Worm (Caenorhabditis elegans) whole organism, L1 larva: Measurements from ENCODE around the gene arv-1.

Experiments used
- C16A3.4 ChIP-seq: fragments of 150-350 bp; optimal IDR thresholded peaks from 2 replicates; lab custom pipeline; 2014; ENCODE audit warnings: missing biosample characterization, missing genetic modification characterization
- aha-1 ChIP-seq: fragments of 150-350 bp; optimal IDR thresholded peaks from 2 replicates; lab custom pipeline; 2014; ENCODE audit warnings: missing biosample characterization, missing genetic modification characterization
- ceh-8 ChIP-seq: fragments of 200-800 bp; sonication (Bioruptor generic); optimal IDR thresholded peaks from 2 replicates; lab custom pipeline; 2018; ENCODE audit warnings: mild to moderate bottlenecking, missing genetic modification characterization, moderate library complexity, missing compliant biosample characterization
- ceh-82 ChIP-seq, 3 experiments: fragments of 150-350 bp in 1 of 3; sonication (generic microtip) in 2 of 3; optimal IDR thresholded peaks; 2 replicates each; lab custom pipeline; 2014 to 2017; ENCODE audit warnings: missing biosample characterization in 3 of 3, missing genetic modification characterization in 3 of 3
- ceh-88 ChIP-seq: fragments of 200-800 bp; sonication (Bioruptor generic); IDR thresholded peaks from 2 replicates; pipeline ENCODE4 v1.3.6; 2022; ENCODE audit warnings: missing genetic modification characterization, missing compliant biosample characterization
- ceh-90 ChIP-seq: sonication (generic microtip); optimal IDR thresholded peaks from 2 replicates; lab custom pipeline; 2016; ENCODE audit warnings: missing genetic modification characterization, missing compliant biosample characterization
- dsc-1 ChIP-seq: sonication (generic microtip); optimal IDR thresholded peaks from 2 replicates; lab custom pipeline; 2016; ENCODE audit warnings: mild to moderate bottlenecking, missing genetic modification characterization, missing compliant biosample characterization
- efl-1 ChIP-seq, 4 experiments: fragments of 150-350 bp; optimal IDR thresholded peaks in 3 of 4; peaks in 1 of 4; 1 replicate in 1 of 4; 2 replicates in 3 of 4; lab custom pipeline; 2014; ENCODE audit warnings: missing biosample characterization in 2 of 4, missing genetic modification characterization in 2 of 4, missing genetic modification reagents in 2 of 4
- egl-27 ChIP-seq, 2 experiments: fragments of 150-350 bp in 1 of 2; sonication (generic microtip); optimal IDR thresholded peaks; 3 replicates each; lab custom pipeline; 2017 to 2018; ENCODE audit warnings: missing biosample characterization in 2 of 2, missing genetic modification characterization in 2 of 2, missing genetic modification reagents in 2 of 2
- elt-2 ChIP-seq: sonication (generic microtip); optimal IDR thresholded peaks from 2 replicates; lab custom pipeline; 2016; ENCODE audit warnings: missing genetic modification characterization, mild to moderate bottlenecking, inconsistent platforms, missing compliant biosample characterization, missing genetic modification reagents
- fkh-4 ChIP-seq: sonication (generic microtip); optimal IDR thresholded peaks from 2 replicates; lab custom pipeline; 2016; ENCODE audit warnings: missing compliant biosample characterization, missing genetic modification characterization, borderline replicate concordance
- fkh-8 ChIP-seq: sonication (generic microtip); optimal IDR thresholded peaks from 2 replicates; lab custom pipeline; 2016; ENCODE audit warnings: mild to moderate bottlenecking, missing genetic modification characterization, missing compliant biosample characterization
- hlh-17 ChIP-seq: fragments of 200-800 bp; sonication (Bioruptor generic); optimal IDR thresholded peaks from 2 replicates; lab custom pipeline; 2018; ENCODE audit warnings: missing genetic modification characterization, mild to moderate bottlenecking, missing compliant biosample characterization, moderate library complexity, borderline replicate concordance
- irx-1 ChIP-seq: sonication (generic microtip); optimal IDR thresholded peaks from 2 replicates; lab custom pipeline; 2016; ENCODE audit warnings: missing genetic modification characterization, missing compliant biosample characterization
- isw-1 ChIP-seq: fragments of 200-800 bp; sonication (Bioruptor generic); IDR thresholded peaks from 2 replicates; pipeline ENCODE4 v1.3.6; 2022; ENCODE audit warnings: missing genetic modification characterization, missing compliant biosample characterization
- jun-1 ChIP-seq: fragments of 150-350 bp; optimal IDR thresholded peaks from 2 replicates; lab custom pipeline; 2014; ENCODE audit warnings: missing biosample characterization, missing genetic modification reagents, missing genetic modification characterization
- lin-13 ChIP-seq: fragments of 150-350 bp; optimal IDR thresholded peaks from 2 replicates; lab custom pipeline; 2014; ENCODE audit warnings: missing biosample characterization, missing genetic modification reagents, missing genetic modification characterization
- lin-35 ChIP-seq, 2 experiments: fragments of 150-350 bp; optimal IDR thresholded peaks; 2 replicates each; lab custom pipeline; 2014; ENCODE audit warnings: missing biosample characterization in 2 of 2, missing genetic modification characterization in 2 of 2, missing genetic modification reagents in 2 of 2
- lir-3 ChIP-seq: sonication (generic microtip); optimal IDR thresholded peaks from 2 replicates; lab custom pipeline; 2016; ENCODE audit warnings: mild to moderate bottlenecking, missing genetic modification characterization, moderate library complexity, missing compliant biosample characterization; ENCODE audit not compliant: poor library complexity
- mef-2 ChIP-seq: fragments of 150-350 bp; optimal IDR thresholded peaks from 2 replicates; lab custom pipeline; 2014; ENCODE audit warnings: missing biosample characterization, missing genetic modification characterization
- mep-1 ChIP-seq: fragments of 150-350 bp; optimal IDR thresholded peaks from 2 replicates; lab custom pipeline; 2014; ENCODE audit warnings: missing biosample characterization, missing genetic modification characterization
- nhr-11 ChIP-seq: fragments of 150-350 bp; optimal IDR thresholded peaks from 2 replicates; lab custom pipeline; 2014; ENCODE audit warnings: missing biosample characterization, missing genetic modification characterization
- nhr-20 ChIP-seq: sonication (generic microtip); optimal IDR thresholded peaks from 2 replicates; lab custom pipeline; 2016; ENCODE audit warnings: mild to moderate bottlenecking, missing genetic modification characterization, missing compliant biosample characterization
- nhr-71 ChIP-seq: sonication (generic microtip); optimal IDR thresholded peaks from 2 replicates; lab custom pipeline; 2016; ENCODE audit warnings: mild to moderate bottlenecking, missing genetic modification characterization, moderate library complexity, missing compliant biosample characterization
- nhr-77 ChIP-seq: fragments of 150-350 bp; optimal IDR thresholded peaks from 2 replicates; lab custom pipeline; 2014; ENCODE audit warnings: missing biosample characterization, missing genetic modification characterization
- nhr-90 ChIP-seq: sonication (generic microtip); optimal IDR thresholded peaks from 2 replicates; lab custom pipeline; 2016; ENCODE audit warnings: mild to moderate bottlenecking, missing genetic modification characterization, missing compliant biosample characterization; ENCODE audit not compliant: poor library complexity
- pax-3 ChIP-seq: fragments of 200-800 bp; sonication (Bioruptor generic); optimal IDR thresholded peaks from 2 replicates; lab custom pipeline; 2018; ENCODE audit warnings: mild to moderate bottlenecking, missing genetic modification characterization, moderate library complexity, missing compliant biosample characterization
- pqm-1 ChIP-seq: sonication (generic microtip); optimal IDR thresholded peaks from 3 replicates; lab custom pipeline; 2017; ENCODE audit warnings: missing biosample characterization, missing genetic modification characterization
- skn-1 ChIP-seq: fragments of 150-350 bp; optimal IDR thresholded peaks from 2 replicates; lab custom pipeline; 2014; ENCODE audit warnings: missing biosample characterization, missing genetic modification characterization
- snu-23 ChIP-seq: sonication (generic microtip); optimal IDR thresholded peaks from 2 replicates; lab custom pipeline; 2016; ENCODE audit warnings: missing genetic modification characterization, missing compliant biosample characterization
- sox-4 ChIP-seq: sonication (generic microtip); optimal IDR thresholded peaks from 2 replicates; lab custom pipeline; 2016; ENCODE audit warnings: missing genetic modification characterization, missing compliant biosample characterization
- swsn-7 ChIP-seq: sonication (generic microtip); optimal IDR thresholded peaks from 2 replicates; lab custom pipeline; 2016; ENCODE audit warnings: missing genetic modification characterization, missing compliant biosample characterization
- unc-30 ChIP-seq: sonication (generic microtip); optimal IDR thresholded peaks from 2 replicates; lab custom pipeline; 2017; ENCODE audit warnings: missing biosample characterization, missing genetic modification characterization
- vab-15 ChIP-seq: sonication (generic microtip); optimal IDR thresholded peaks from 2 replicates; lab custom pipeline; 2017; ENCODE audit warnings: missing genotype, mild to moderate bottlenecking, missing genetic modification characterization, missing compliant biosample characterization
- zag-1 ChIP-seq: fragments of 150-350 bp; optimal IDR thresholded peaks from 2 replicates; lab custom pipeline; 2014; ENCODE audit warnings: missing biosample characterization, missing genetic modification characterization
- zip-4 ChIP-seq: fragments of 200-800 bp; sonication (Bioruptor generic); optimal IDR thresholded peaks from 2 replicates; lab custom pipeline; 2018; ENCODE audit warnings: mild to moderate bottlenecking, missing genetic modification characterization, moderate library complexity, missing compliant biosample characterization

The arv-1 gene

DNA sequence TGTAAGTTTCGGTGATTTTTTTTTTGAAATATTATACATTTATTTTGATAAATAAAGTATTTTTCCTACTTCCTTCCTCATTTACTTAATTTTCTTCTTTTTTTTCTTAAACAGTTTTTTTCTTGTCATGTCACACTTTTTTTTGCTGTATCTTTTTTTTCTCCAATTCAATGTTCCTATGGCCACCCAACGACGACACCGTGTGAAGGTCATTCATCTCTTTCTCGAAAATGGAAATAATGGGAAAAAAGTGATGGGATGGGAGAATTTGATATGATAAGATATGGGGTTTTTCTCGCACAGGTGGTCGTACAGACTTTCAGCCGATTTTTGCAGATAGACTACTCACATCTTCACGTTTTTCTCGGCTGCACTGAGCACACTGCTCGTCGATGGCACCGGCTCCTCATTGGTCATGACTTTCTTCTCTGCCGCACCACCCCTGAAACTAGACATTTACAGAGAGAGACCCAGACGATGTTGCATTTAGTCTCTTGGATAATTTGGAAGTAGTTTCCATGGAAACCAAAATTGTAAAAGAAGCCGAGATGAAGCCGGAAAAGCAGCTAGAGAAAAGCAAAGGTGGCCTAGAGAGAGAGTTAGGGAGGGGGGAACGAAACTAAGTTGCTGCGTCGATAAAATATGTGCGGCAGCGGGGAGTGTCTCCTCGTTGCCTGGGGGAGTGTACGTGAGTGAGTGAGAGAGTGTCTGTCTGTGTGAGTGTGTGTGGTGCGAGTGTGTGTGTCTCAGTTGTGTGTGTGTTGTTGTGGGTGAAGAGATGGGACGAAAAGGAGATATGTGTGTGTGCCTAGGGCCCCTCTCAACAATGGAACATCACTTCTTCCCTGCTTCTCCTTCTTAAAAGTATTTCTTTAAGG, 31.5 kb downstream of the arv-1 start, which contains the start of gene daf-19 (continued):
- TF ChIP-seq egl-27 (tag; optimal IDR thresholded peaks at IDR 0.05; lab: Kevin White, UChicago) (no peak), jun-1 (peak; percentile 11), sox-4 (peak; percentile 51), isw-1 (GFP tag; lab: Robert Waterston, UW) (peak; percentile 20), pax-3 (tag; lab: Kevin White, UChicago) (peak; percentile 60), lin-13 (no peak), aha-1 (tag; lab: Kevin White, UChicago) (no peak), fkh-4 (tag; lab: Kevin White, UChicago) (no peak), mef-2 (tag; lab: Kevin White, UChicago) (no peak), ceh-90 (tag; lab: Kevin White, UChicago) (no peak), C16A3.4 (tag; lab: Kevin White, UChicago) (peak; percentile 16), lir-3 (peak; percentile 16), ceh-88 (GFP tag; lab: Robert Waterston, UW) (no peak), pqm-1 (tag; lab: Kevin White, UChicago) (no peak), ceh-8 (GFP tag; lab: Kevin White, UChicago) (no peak), elt-2 (tag; lab: Kevin White, UChicago) (no peak), swsn-7 (tag; lab: Kevin White, UChicago) (peak; percentile 63), zip-4 (GFP tag; lab: Kevin White, UChicago) (peak; percentile 3), unc-30 (tag; lab: Kevin White, UChicago) (no peak), snu-23 (GFP tag; lab: Kevin White, UChicago) (peak; percentile 70), lin-35 (GFP tag; optimal IDR thresholded peaks at IDR 0.05; lab: Kevin White, UChicago) (peak; percentile 28 to 50), zag-1 (no peak), skn-1 (peak; percentile 49), mep-1 (peak; percentile 55), vab-15 (tag; lab: Kevin White, UChicago) (no peak), nhr-90 (no peak), efl-1 (optimal IDR thresholded peaks at IDR 0.05; lab: Kevin White, UChicago) (peak; percentile 27 to 35), efl-1 (GFP tag; optimal IDR thresholded peaks at IDR 0.05 in 1 of 2; lab: Kevin White, UChicago) (peak in 1 of 2 experiments; percentile 18), nhr-71 (tag; lab: Kevin White, UChicago) (peak; percentile 66), nhr-11 (tag; lab: Kevin White, UChicago) (peak; percentile 65)

DNA sequence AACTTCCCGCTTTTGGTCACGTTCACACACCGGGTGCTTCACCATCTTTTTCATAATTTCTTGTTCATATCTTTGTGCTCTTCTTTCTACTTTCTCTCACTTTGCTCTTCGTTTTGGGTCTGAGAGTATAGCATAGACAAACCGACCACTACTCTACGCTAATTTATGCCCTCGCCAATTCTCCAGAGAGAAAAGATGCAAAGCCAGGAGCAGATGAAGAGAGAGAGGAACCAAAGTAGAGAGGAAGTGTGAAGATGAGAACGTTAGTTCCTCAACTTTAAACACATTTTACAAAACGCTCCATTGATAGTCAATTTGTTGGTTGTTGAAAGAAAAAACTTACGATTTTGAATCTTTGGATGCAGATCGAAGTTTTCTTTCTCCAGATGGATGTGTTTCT, 32.9 kb downstream of the arv-1 start:
- TF ChIP-seq efl-1 (optimal IDR thresholded peaks at IDR 0.05; lab: Kevin White, UChicago), result no peak
- peak in 1 of 2 experiments; percentile 91 for TF ChIP-seq efl-1 (GFP tag; optimal IDR thresholded peaks at IDR 0.05 in 1 of 2; lab: Kevin White, UChicago)
- TF ChIP-seq nhr-20, result no peak

DNA sequence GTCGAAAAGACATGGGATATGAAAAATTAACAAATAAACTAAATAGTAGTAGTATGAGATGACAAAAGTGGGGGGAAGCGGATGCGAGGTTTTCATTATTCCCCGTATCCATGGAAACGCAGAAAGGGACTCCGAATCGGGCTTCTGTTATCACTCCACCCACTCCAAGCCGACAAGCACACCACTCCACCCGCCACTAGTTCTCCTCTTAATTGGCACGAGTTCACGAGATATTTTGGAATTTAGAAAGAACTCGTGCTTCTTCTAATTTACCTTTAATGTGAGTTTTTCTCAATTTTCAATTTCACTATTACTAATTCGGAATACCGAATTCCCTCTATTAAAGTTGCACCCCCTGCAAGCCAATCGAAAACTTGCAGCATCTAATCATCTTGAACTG, 34.3 kb downstream of the arv-1 start:
- TF ChIP-seq nhr-77 (tag; lab: Kevin White, UChicago) (no peak), ceh-82 (tag; optimal IDR thresholded peaks at IDR 0.05; lab: Kevin White, UChicago) (no peak), hlh-17 (GFP tag; lab: Kevin White, UChicago) (no peak), nhr-11 (tag; lab: Kevin White, UChicago) (no peak), dsc-1 (peak; percentile 37), irx-1 (tag; lab: Kevin White, UChicago) (no peak), fkh-8 (tag; lab: Kevin White, UChicago) (peak; percentile 57), zip-4 (GFP tag; lab: Kevin White, UChicago) (no peak)
